Worm (Caenorhabditis elegans) whole organism, L2 larva: ENCODE results near the gene H04M03.3.

Experiments
- alr-1 ChIP-seq: fragments of 150-350 bp; optimal IDR thresholded peaks from 2 replicates; lab custom pipeline; 2014; ENCODE audit warnings: missing biosample characterization, missing genetic modification characterization
- nhr-11 ChIP-seq: fragments of 150-350 bp; optimal IDR thresholded peaks from 2 replicates; lab custom pipeline; 2014; ENCODE audit warnings: missing biosample characterization, missing genetic modification characterization

DNA sequence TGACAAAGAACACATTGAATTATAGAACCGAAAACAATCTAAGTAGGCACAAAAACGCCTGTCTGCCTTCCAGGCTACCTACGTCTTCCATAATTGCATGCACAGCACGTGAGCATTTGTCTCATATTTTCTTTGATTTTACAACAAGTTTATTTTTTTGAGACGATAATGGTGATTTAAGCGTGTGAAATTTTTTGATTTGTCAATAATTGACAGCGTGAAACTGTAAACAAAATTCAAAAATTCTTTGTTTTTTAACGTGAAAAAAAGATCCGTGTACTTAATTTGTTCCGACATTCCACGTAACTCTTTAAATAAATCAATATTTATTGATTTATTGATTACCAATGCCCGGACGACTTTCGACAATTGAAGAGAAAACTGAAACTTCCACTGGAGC is 25.7 kb downstream of the H04M03.3 start, which contains the start of gene dhhc-13:
- TF ChIP-seq alr-1 (tag; lab: Kevin White, UChicago), result no peak
- no peak for TF ChIP-seq nhr-11 (tag; lab: Kevin White, UChicago)
